Worm (Caenorhabditis elegans): ENCODE results near the gene nra-4.

DNA sequence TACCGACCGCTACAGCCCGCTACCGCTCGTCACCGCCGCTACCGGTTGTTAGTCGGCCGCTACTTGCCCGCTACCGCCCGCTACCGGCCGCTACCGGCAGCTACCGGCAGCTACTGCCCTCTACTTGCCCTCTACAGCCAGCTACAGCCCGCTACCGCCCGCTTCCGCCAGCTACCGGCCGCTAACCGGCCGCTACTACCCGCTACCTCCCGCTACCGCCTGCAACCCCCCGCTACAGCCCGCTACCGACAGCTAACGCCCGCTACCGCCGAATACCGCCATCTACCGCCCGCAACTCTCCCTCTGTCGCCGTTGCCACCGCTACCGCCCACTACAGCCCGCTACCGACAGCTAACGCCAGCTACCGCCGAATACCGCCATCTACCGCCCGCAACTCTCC, 26.9 kb downstream of the nra-4 start:
- no peak for TF ChIP-seq C38D4.7 (GFP tag; optimal IDR thresholded peaks at IDR 0.05)
- TF ChIP-seq ama-1 (optimal IDR thresholded peaks at IDR 0.05): no peak
- TF ChIP-seq lin-11 (tag; optimal IDR thresholded peaks at IDR 0.05): no peak
- no peak for TF ChIP-seq nhr-11 (tag; optimal IDR thresholded peaks at IDR 0.05)
- TF ChIP-seq hlh-8 (tag; optimal IDR thresholded peaks at IDR 0.05): no peak
- no peak for TF ChIP-seq unc-86 (tag; optimal IDR thresholded peaks at IDR 0.05)
- TF ChIP-seq dve-1 (tag; optimal IDR thresholded peaks at IDR 0.05): no peak
- no peak for TF ChIP-seq nhr-232 (tag; optimal IDR thresholded peaks at IDR 0.05)
- TF ChIP-seq unc-3 (GFP tag; conservative IDR thresholded peaks at IDR 0.05): no peak
- TF ChIP-seq unc-3 (tag; optimal IDR thresholded peaks at IDR 0.05): no peak
- TF ChIP-seq pha-4 (tag; optimal IDR thresholded peaks at IDR 0.05): no peak
- no peak for TF ChIP-seq madf-2 (tag; optimal IDR thresholded peaks at IDR 0.05)

All from whole organism, late embryonic.